Worm (Caenorhabditis elegans) whole organism, L1 larva: Measurements from ENCODE around the gene eri-9.
A peak's percentile ranks its signal among the peaks of the same experiment; 100 is the strongest.

Experiments
- ceh-8 ChIP-seq: fragments of 200-800 bp; sonication (Bioruptor generic); optimal IDR thresholded peaks from 2 replicates; lab custom pipeline; 2018; ENCODE audit warnings: mild to moderate bottlenecking, missing genetic modification characterization, moderate library complexity, missing compliant biosample characterization
- lin-13 ChIP-seq: fragments of 150-350 bp; optimal IDR thresholded peaks from 2 replicates; lab custom pipeline; 2014; ENCODE audit warnings: missing biosample characterization, missing genetic modification reagents, missing genetic modification characterization
- nhr-237 ChIP-seq: fragments of 150-350 bp; optimal IDR thresholded peaks from 2 replicates; lab custom pipeline; 2014; ENCODE audit warnings: missing biosample characterization, missing genetic modification characterization
- unc-130 ChIP-seq: fragments of 150-350 bp; optimal IDR thresholded peaks from 2 replicates; lab custom pipeline; 2017; ENCODE audit warnings: missing biosample characterization, missing genetic modification characterization, inconsistent platforms
- ztf-4 ChIP-seq: fragments of 150-350 bp; optimal IDR thresholded peaks from 2 replicates; lab custom pipeline; 2014; ENCODE audit warnings: missing biosample characterization, missing genetic modification characterization

ce11 chrIII:4962886-4963285 is 30.6 kb downstream of the eri-9 start, which contains the start of gene C27F2.9:
- peak; percentile 84 for TF ChIP-seq nhr-237 (tag; lab: Kevin White, UChicago)
- peak; percentile 81 for TF ChIP-seq unc-130 (tag; lab: Kevin White, UChicago)
- TF ChIP-seq ceh-8 (GFP tag; lab: Kevin White, UChicago): peak; percentile 84
- peak; percentile 61 for TF ChIP-seq ztf-4 (tag; lab: Kevin White, UChicago)
- TF ChIP-seq lin-13 (GFP tag; lab: Kevin White, UChicago): peak; percentile 71
